Fruit fly (Drosophila melanogaster) whole organism, embryonic: ENCODE data around the gene jim.

Source experiments
- Atf3 ChIP-seq: fragments of 200-800 bp; sonication (Bioruptor generic); optimal IDR thresholded peaks from 3 replicates; lab custom pipeline; 2016; ENCODE audit warnings: missing biosample characterization, missing genetic modification characterization
- B-H2 ChIP-seq: fragments of 200-800 bp; sonication (Bioruptor generic); optimal IDR thresholded peaks from 2 replicates; lab custom pipeline; 2018; ENCODE audit warnings: missing biosample characterization, mild to moderate bottlenecking, missing genetic modification characterization
- BtbVII ChIP-seq: fragments of 200-800 bp; sonication (Bioruptor generic); optimal IDR thresholded peaks from 3 replicates; lab custom pipeline; 2017; ENCODE audit warnings: missing biosample characterization, mild to moderate bottlenecking, missing genetic modification characterization
- CG10979 ChIP-seq: fragments of 200-800 bp; sonication (Bioruptor generic); optimal IDR thresholded peaks from 2 replicates; lab custom pipeline; 2018; ENCODE audit warnings: missing biosample characterization, mild to moderate bottlenecking, missing genetic modification characterization, moderate library complexity
- CG11085 ChIP-seq: fragments of 200-800 bp; sonication (Bioruptor generic); IDR thresholded peaks from 2 replicates; pipeline ENCODE4 v1.3.6; 2022; ENCODE audit warnings: missing biosample characterization, missing genetic modification characterization
- CG11723 ChIP-seq: fragments of 200-800 bp; sonication (Bioruptor generic); optimal IDR thresholded peaks from 2 replicates; lab custom pipeline; 2017; ENCODE audit warnings: missing biosample characterization, mild to moderate bottlenecking, missing genetic modification characterization
- CG12391 ChIP-seq: fragments of 200-800 bp; sonication (Bioruptor generic); optimal IDR thresholded peaks from 3 replicates; lab custom pipeline; 2018; ENCODE audit warnings: missing biosample characterization, mild to moderate bottlenecking, missing genetic modification characterization, moderate library complexity
- CG31365 ChIP-seq: fragments of 200-800 bp; sonication (Bioruptor generic); optimal IDR thresholded peaks from 2 replicates; lab custom pipeline; 2018; ENCODE audit warnings: missing biosample characterization, mild to moderate bottlenecking, missing genetic modification characterization
- CG4730 ChIP-seq: fragments of 200-800 bp; sonication (Bioruptor generic); IDR thresholded peaks from 2 replicates; pipeline ENCODE4 v1.3.6; 2022; ENCODE audit warnings: missing biosample characterization, missing genetic modification characterization
- CG6272 ChIP-seq: fragments of 200-800 bp; sonication (Bioruptor generic); IDR thresholded peaks from 2 replicates; pipeline ENCODE4 v1.3.6; 2022; ENCODE audit warnings: missing biosample characterization, missing genetic modification characterization
- CG6654 ChIP-seq: fragments of 200-800 bp; sonication (Bioruptor generic); optimal IDR thresholded peaks from 2 replicates; lab custom pipeline; 2017; ENCODE audit warnings: missing biosample characterization, mild to moderate bottlenecking, missing genetic modification characterization
- CG6683 ChIP-seq: fragments of 200-800 bp; sonication (Bioruptor generic); optimal IDR thresholded peaks from 2 replicates; lab custom pipeline; 2017; ENCODE audit warnings: missing biosample characterization, mild to moderate bottlenecking, missing genetic modification characterization, missing genetic modification reagents
- CG7963 ChIP-seq: fragments of 200-800 bp; sonication (Bioruptor generic); IDR thresholded peaks from 3 replicates; pipeline ENCODE4 v1.3.6; 2022; ENCODE audit warnings: missing biosample characterization, missing genetic modification characterization; ENCODE audit not compliant: partially characterized antibody
- CG9437 ChIP-seq: fragments of 200-800 bp; sonication (Bioruptor generic); optimal IDR thresholded peaks from 2 replicates; lab custom pipeline; 2018; ENCODE audit warnings: missing biosample characterization, mild to moderate bottlenecking, missing genetic modification characterization
- CG9817 ChIP-seq: fragments of 200-800 bp; sonication (Bioruptor generic); optimal IDR thresholded peaks from 2 replicates; lab custom pipeline; 2018; ENCODE audit warnings: missing biosample characterization, mild to moderate bottlenecking, missing genetic modification characterization, moderate library complexity
- CG9932 ChIP-seq: fragments of 200-800 bp; sonication (Bioruptor generic); IDR thresholded peaks from 2 replicates; pipeline ENCODE4 v1.3.6; 2022; ENCODE audit warnings: missing biosample characterization, missing genetic modification characterization
- Dll ChIP-seq: fragments of 200-800 bp; sonication (Bioruptor generic); IDR thresholded peaks from 4 replicates; pipeline ENCODE4 v1.3.6; 2022; ENCODE audit warnings: missing biosample characterization, missing genetic modification characterization; ENCODE audit not compliant: partially characterized antibody
- Doc2 ChIP-seq: fragments of 200-800 bp; sonication (Bioruptor generic); IDR thresholded peaks from 2 replicates; pipeline ENCODE4 v1.3.6; 2022; ENCODE audit warnings: missing biosample characterization, missing genetic modification characterization
- Fer3 ChIP-seq: fragments of 200-800 bp; sonication (Bioruptor generic); optimal IDR thresholded peaks from 2 replicates; lab custom pipeline; 2018; ENCODE audit warnings: missing biosample characterization, mild to moderate bottlenecking, missing genetic modification characterization, moderate library complexity
- Gug ChIP-seq: fragments of 200-800 bp; sonication (Bioruptor generic); IDR thresholded peaks from 4 replicates; pipeline ENCODE4 v1.3.6; 2022; ENCODE audit warnings: missing biosample characterization, missing genetic modification characterization
- Hr3 ChIP-seq: fragments of 200-800 bp; sonication (Bioruptor generic); optimal IDR thresholded peaks from 3 replicates; lab custom pipeline; 2016; ENCODE audit warnings: missing biosample characterization, missing genetic modification characterization
- Jarid2 ChIP-seq: fragments of 200-800 bp; sonication (Bioruptor generic); optimal IDR thresholded peaks from 3 replicates; lab custom pipeline; 2017; ENCODE audit warnings: mild to moderate bottlenecking, missing biosample characterization, missing genetic modification reagents, missing genetic modification characterization
- NFAT ChIP-seq: fragments of 200-800 bp; sonication (Bioruptor generic); IDR thresholded peaks from 2 replicates; pipeline ENCODE4 v1.3.6; 2022; ENCODE audit warnings: missing biosample characterization, missing genetic modification characterization
- Neu2 ChIP-seq: fragments of 200-800 bp; sonication (Bioruptor generic); optimal IDR thresholded peaks from 3 replicates; lab custom pipeline; 2016; ENCODE audit warnings: missing biosample characterization, missing genetic modification characterization, borderline replicate concordance
- Oli ChIP-seq: fragments of 200-800 bp; sonication (Bioruptor generic); optimal IDR thresholded peaks from 2 replicates; lab custom pipeline; 2018; ENCODE audit warnings: missing biosample characterization, mild to moderate bottlenecking, missing genetic modification characterization, moderate library complexity
- Sry-δ ChIP-seq: fragments of 200-800 bp; sonication (Bioruptor generic); optimal IDR thresholded peaks from 2 replicates; lab custom pipeline; 2016; ENCODE audit warnings: missing biosample characterization, missing genetic modification characterization
- Ssrp ChIP-seq: fragments of 200-800 bp; sonication (Bioruptor generic); optimal IDR thresholded peaks from 2 replicates; lab custom pipeline; 2018; ENCODE audit warnings: missing biosample characterization, mild to moderate bottlenecking, missing genetic modification characterization, moderate library complexity
- ab ChIP-seq: fragments of 200-800 bp; sonication (Bioruptor generic); optimal IDR thresholded peaks from 2 replicates; lab custom pipeline; 2016; ENCODE audit warnings: missing biosample characterization, missing genetic modification characterization
- emc ChIP-seq: fragments of 200-800 bp; sonication (Bioruptor generic); optimal IDR thresholded peaks from 2 replicates; lab custom pipeline; 2016; ENCODE audit warnings: missing biosample characterization, missing genetic modification characterization
- exex ChIP-seq: fragments of 200-800 bp; sonication (Bioruptor generic); optimal IDR thresholded peaks from 4 replicates; lab custom pipeline; 2018; ENCODE audit warnings: missing biosample characterization, mild to moderate bottlenecking, missing genetic modification characterization, moderate library complexity
- gce ChIP-seq: fragments of 200-800 bp; sonication (Bioruptor generic); IDR thresholded peaks from 3 replicates; pipeline ENCODE4 v1.3.6; 2022; ENCODE audit warnings: missing biosample characterization, missing genetic modification characterization
- gsb-n ChIP-seq: fragments of 200-800 bp; sonication (Bioruptor generic); optimal IDR thresholded peaks from 3 replicates; lab custom pipeline; 2018; ENCODE audit warnings: missing biosample characterization, mild to moderate bottlenecking, missing genetic modification characterization
- her ChIP-seq: fragments of 200-800 bp; sonication (Bioruptor generic); optimal IDR thresholded peaks from 2 replicates; lab custom pipeline; 2016; ENCODE audit warnings: missing biosample characterization, missing genetic modification characterization
- hkb ChIP-seq, 2 experiments: fragments of 200-800 bp in 1 of 2; fragments of >200 bp in 1 of 2; sonication (Bioruptor generic) in 1 of 2; IDR thresholded peaks in 1 of 2; optimal IDR thresholded peaks in 1 of 2; 2 replicates each; pipeline versions ENCODE4 v1.3.6 to Lab custom; 2017 to 2022; ENCODE audit warnings: missing biosample characterization in 1 of 2, missing genetic modification characterization in 1 of 2
- ind ChIP-seq: fragments of 200-800 bp; sonication (Bioruptor generic); optimal IDR thresholded peaks from 3 replicates; lab custom pipeline; 2016; ENCODE audit warnings: missing biosample characterization, missing genetic modification characterization
- jing ChIP-seq: fragments of 200-800 bp; sonication (Bioruptor generic); optimal IDR thresholded peaks from 2 replicates; lab custom pipeline; 2018; ENCODE audit warnings: missing biosample characterization, mild to moderate bottlenecking, missing genetic modification characterization
- kah ChIP-seq: fragments of 200-800 bp; sonication (Bioruptor generic); optimal IDR thresholded peaks from 2 replicates; lab custom pipeline; 2018; ENCODE audit warnings: missing biosample characterization, mild to moderate bottlenecking, missing genetic modification characterization
- nmo ChIP-seq: fragments of 200-800 bp; sonication (Bioruptor generic); optimal IDR thresholded peaks from 2 replicates; lab custom pipeline; 2018; ENCODE audit warnings: missing biosample characterization, mild to moderate bottlenecking, missing genetic modification characterization, moderate library complexity
- nom ChIP-seq: fragments of 200-800 bp; sonication (Bioruptor generic); optimal IDR thresholded peaks from 2 replicates; lab custom pipeline; 2017; ENCODE audit warnings: missing biosample characterization, missing genetic modification characterization, mild to moderate bottlenecking, moderate library complexity, missing genetic modification reagents
- oc ChIP-seq: fragments of 200-800 bp; sonication (Bioruptor generic); optimal IDR thresholded peaks from 2 replicates; lab custom pipeline; 2018; ENCODE audit warnings: missing biosample characterization, mild to moderate bottlenecking, missing genetic modification characterization, moderate library complexity
- odd ChIP-seq: fragments of 200-800 bp; sonication (Bioruptor generic); optimal IDR thresholded peaks from 2 replicates; lab custom pipeline; 2017; ENCODE audit warnings: missing biosample characterization, mild to moderate bottlenecking, missing genetic modification characterization
- peb ChIP-seq: fragments of 200-800 bp; sonication (Bioruptor generic); IDR thresholded peaks from 2 replicates; pipeline ENCODE4 v1.3.6; 2022; ENCODE audit warnings: missing biosample characterization, missing genetic modification characterization
- pfk ChIP-seq: fragments of 200-800 bp; sonication (Bioruptor generic); optimal IDR thresholded peaks from 2 replicates; lab custom pipeline; 2018; ENCODE audit warnings: missing biosample characterization, mild to moderate bottlenecking, missing genetic modification characterization, moderate library complexity
- ro ChIP-seq: fragments of 200-800 bp; sonication (Bioruptor generic); IDR thresholded peaks from 2 replicates; pipeline ENCODE4 v1.3.6; 2022; ENCODE audit warnings: missing biosample characterization, missing genetic modification characterization
- sens-2 ChIP-seq: fragments of 200-800 bp; sonication (Bioruptor generic); IDR thresholded peaks from 2 replicates; pipeline ENCODE4 v1.3.6; 2022; ENCODE audit warnings: missing biosample characterization, missing genetic modification characterization
- shn ChIP-seq: fragments of 200-800 bp; sonication (Bioruptor generic); optimal IDR thresholded peaks from 3 replicates; lab custom pipeline; 2016; ENCODE audit warnings: missing biosample characterization, missing genetic modification characterization
- tx ChIP-seq: fragments of 200-800 bp; sonication (Bioruptor generic); optimal IDR thresholded peaks from 2 replicates; lab custom pipeline; 2016; ENCODE audit warnings: missing biosample characterization, missing genetic modification characterization
- vnd ChIP-seq: fragments of 200-800 bp; sonication (Bioruptor generic); IDR thresholded peaks from 3 replicates; pipeline ENCODE4 v1.3.6; 2022; ENCODE audit warnings: missing biosample characterization, missing genetic modification characterization; ENCODE audit not compliant: partially characterized antibody
- wor ChIP-seq: fragments of 200-800 bp; sonication (Bioruptor generic); IDR thresholded peaks from 2 replicates; pipeline ENCODE4 v1.3.6; 2022; ENCODE audit warnings: missing biosample characterization, missing genetic modification characterization
- z ChIP-seq: fragments of 200-800 bp; sonication (Bioruptor generic); IDR thresholded peaks from 3 replicates; pipeline ENCODE4 v1.3.6; 2022; ENCODE audit warnings: missing biosample characterization, missing genetic modification characterization

Gene jim

DNA sequence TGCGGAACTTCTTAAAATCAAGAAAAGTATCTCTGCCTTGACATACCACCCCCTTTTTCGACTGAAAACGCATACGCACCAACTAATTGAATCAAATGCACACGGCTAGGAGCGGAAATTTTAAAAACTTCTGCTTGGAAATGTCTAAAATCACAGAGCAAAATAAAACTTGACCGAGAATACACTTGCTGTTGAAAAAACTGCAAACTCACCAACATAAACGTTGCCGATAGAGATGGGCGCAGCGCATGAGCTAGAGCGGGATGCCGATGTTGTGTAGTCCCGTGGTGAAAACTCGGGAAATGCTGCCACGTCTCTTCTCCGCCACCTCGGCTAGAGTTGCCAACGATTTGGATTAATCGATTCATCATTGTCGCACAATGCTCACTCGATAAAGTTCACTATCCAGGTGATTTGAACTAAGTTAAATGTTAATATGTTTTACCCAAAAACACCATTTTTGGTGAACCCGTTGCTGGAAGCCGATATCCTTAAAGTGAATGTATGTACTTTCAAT is 36.9 kb upstream of the jim start, which contains the start of the genes CG11109 and Arf1 (continued):
- TF ChIP-seq CG9932 (GFP tag; lab: Robert Waterston, UW) (peak; percentile 54), CG10979 (peak; percentile 3), emc (GFP tag; lab: Kevin White, UChicago) (no peak), Oli (tag; lab: Kevin White, UChicago) (no peak), BtbVII (GFP tag; lab: Kevin White, UChicago) (no peak), nmo (GFP tag; lab: Kevin White, UChicago) (peak; percentile 19), kah (GFP tag; lab: Kevin White, UChicago) (no peak), hkb (optimal IDR thresholded peaks at IDR 0.05; lab: Kevin White, UChicago) (no peak), hkb (GFP tag; IDR thresholded peaks at IDR 0.05; lab: Robert Waterston, UW) (no peak), CG6683 (GFP tag; lab: Kevin White, UChicago) (no peak), Sry-δ (GFP tag; lab: Kevin White, UChicago) (peak; percentile 85), her (GFP tag; lab: Kevin White, UChicago) (peak; percentile 44), wor (GFP tag; lab: Robert Waterston, UW) (no peak), pfk (GFP tag; lab: Kevin White, UChicago) (peak; percentile 19), tx (no peak), NFAT (GFP tag; lab: Robert Waterston, UW) (no peak; the same call in 1 of the 2 replicates), Fer3 (tag; lab: Kevin White, UChicago) (no peak), sens-2 (GFP tag; lab: Robert Waterston, UW) (no peak), CG9817 (tag; lab: Kevin White, UChicago) (no peak), exex (no peak), CG6654 (GFP tag; lab: Kevin White, UChicago) (no peak), oc (tag; lab: Kevin White, UChicago) (no peak), CG11723 (GFP tag; lab: Kevin White, UChicago) (no peak), Jarid2 (GFP tag; lab: Kevin White, UChicago) (no peak), shn (GFP tag; lab: Kevin White, UChicago) (no peak), ind (GFP tag; lab: Kevin White, UChicago) (no peak), z (GFP tag; lab: Robert Waterston, UW) (no peak), peb (GFP tag; lab: Robert Waterston, UW) (no peak), gsb-n (tag; lab: Kevin White, UChicago) (no peak), B-H2 (GFP tag; lab: Kevin White, UChicago) (peak; percentile 1), CG6272 (GFP tag; lab: Robert Waterston, UW) (no peak), Hr3 (GFP tag; lab: Kevin White, UChicago) (no peak), Atf3 (no peak), CG7963 (peak; percentile 72), gce (GFP tag; lab: Robert Waterston, UW) (no peak), CG31365 (tag; lab: Kevin White, UChicago) (no peak), ab (GFP tag; lab: Kevin White, UChicago) (no peak), vnd (GFP tag; lab: Robert Waterston, UW) (peak; percentile 59), Doc2 (no peak), CG9437 (GFP tag; lab: Kevin White, UChicago) (no peak), Gug (GFP tag; lab: Robert Waterston, UW) (no peak; the same call in 3 of the 4 replicates), jing (GFP tag; lab: Kevin White, UChicago) (no peak), Dll (GFP tag; lab: Robert Waterston, UW) (peak; percentile 51), Neu2 (GFP tag; lab: Kevin White, UChicago) (no peak), Ssrp (no peak), ro (GFP tag; lab: Robert Waterston, UW) (no peak), odd (GFP tag; lab: Kevin White, UChicago) (no peak), CG11085 (GFP tag; lab: Robert Waterston, UW) (no peak), nom (peak; percentile 12), CG4730 (GFP tag; lab: Robert Waterston, UW) (no peak), CG12391 (tag; lab: Kevin White, UChicago) (no peak)
